Fruit fly (Drosophila melanogaster): Measurements from ENCODE around the gene pon.

The pon gene

dm6 chrX:4596467-4597183 is 39.5 kb upstream of the pon start (continued):
- TF ChIP-seq svp (GFP tag) = peak; percentile 77
- TF ChIP-seq CG6276 (GFP tag; optimal IDR thresholded peaks at IDR 0.05) = no peak
- no peak for TF ChIP-seq Smox (GFP tag; optimal IDR thresholded peaks at IDR 0.05)
- TF ChIP-seq Hr39 (GFP tag; optimal IDR thresholded peaks at IDR 0.05) = no peak
- no peak for TF ChIP-seq CG7368 (GFP tag; optimal IDR thresholded peaks at IDR 0.05)
- no peak for TF ChIP-seq acj6 (GFP tag; optimal IDR thresholded peaks at IDR 0.05)
- TF ChIP-seq esn (GFP tag; optimal IDR thresholded peaks at IDR 0.05) = no peak
- no peak for TF ChIP-seq OdsH (GFP tag; optimal IDR thresholded peaks at IDR 0.05)
- no peak for TF ChIP-seq Met (GFP tag; optimal IDR thresholded peaks at IDR 0.05)
- TF ChIP-seq Lpt (GFP tag; optimal IDR thresholded peaks at IDR 0.05) = no peak
- TF ChIP-seq spab (GFP tag; optimal IDR thresholded peaks at IDR 0.05) = no peak

DNA sequence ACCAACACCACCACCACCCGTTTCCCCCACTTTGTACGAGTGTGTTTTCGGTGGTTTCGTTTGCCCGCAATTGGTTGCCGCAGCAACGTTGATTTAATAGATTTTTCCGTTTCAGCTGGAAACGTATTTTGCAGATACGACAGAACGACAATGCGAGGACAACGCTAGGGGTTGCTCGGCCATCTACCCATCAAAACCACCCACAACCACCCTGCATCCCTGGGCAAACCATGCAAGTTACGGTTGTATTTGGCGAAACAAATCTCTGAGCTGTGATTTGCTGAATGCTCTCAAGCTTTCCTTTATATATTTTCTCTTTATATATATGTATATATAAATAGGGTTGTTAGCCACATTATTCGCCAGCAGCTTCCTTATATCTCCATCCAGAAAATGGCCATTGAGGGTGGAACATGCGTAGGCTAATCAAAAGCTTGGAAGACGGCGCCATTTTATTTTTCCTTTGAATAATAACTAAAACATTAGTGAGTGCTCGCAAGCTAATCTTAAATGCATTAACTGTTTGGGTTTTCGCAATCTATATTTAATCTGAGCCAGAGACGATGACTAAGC is 36.1 kb upstream of the pon start:
- TF ChIP-seq eg (GFP tag; IDR thresholded peaks at IDR 0.05) = no peak
- TF ChIP-seq fkh (GFP tag; optimal IDR thresholded peaks at IDR 0.05) = no peak
- no peak for TF ChIP-seq CG8119 (GFP tag; IDR thresholded peaks at IDR 0.05)
- no peak for TF ChIP-seq CG34406 (GFP tag; optimal IDR thresholded peaks at IDR 0.05)
- no peak for TF ChIP-seq Met (GFP tag; optimal IDR thresholded peaks at IDR 0.05)
- TF ChIP-seq CG1621 (tag; optimal IDR thresholded peaks at IDR 0.05) = no peak
- no peak for TF ChIP-seq CG10669 (GFP tag; optimal IDR thresholded peaks at IDR 0.05)
- TF ChIP-seq salr (GFP tag; optimal IDR thresholded peaks at IDR 0.05) = no peak
- TF ChIP-seq Eip75B (GFP tag; optimal IDR thresholded peaks at IDR 0.05) = no peak
- no peak for TF ChIP-seq ss (GFP tag; optimal IDR thresholded peaks at IDR 0.05)
- TF ChIP-seq Eip78C (GFP tag) = no peak

DNA sequence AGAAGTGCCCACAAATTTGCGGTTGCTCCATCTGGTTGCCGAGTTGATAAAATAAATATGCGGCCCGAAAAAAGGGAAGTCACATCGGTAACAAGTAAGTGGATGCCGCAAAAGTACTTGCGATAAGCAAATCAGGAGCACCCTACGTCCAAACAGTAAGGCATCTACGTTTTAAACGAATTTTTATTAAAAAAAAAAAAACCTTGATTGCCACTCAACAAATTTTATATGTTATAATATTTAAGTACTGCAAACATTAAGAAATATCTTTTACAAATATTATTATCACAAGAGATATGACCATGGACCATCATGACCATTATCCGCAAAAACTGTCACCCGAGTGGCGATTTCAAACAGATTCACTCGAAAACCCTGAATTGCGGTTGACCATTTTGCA is 32.0 kb upstream of the pon start:
- TF ChIP-seq Met (GFP tag; optimal IDR thresholded peaks at IDR 0.05) = peak; percentile 15
- TF ChIP-seq esn (GFP tag; optimal IDR thresholded peaks at IDR 0.05) = peak; percentile 26
- no peak for TF ChIP-seq dac (GFP tag; optimal IDR thresholded peaks at IDR 0.05)
- peak; percentile 7 for TF ChIP-seq topi (GFP tag; optimal IDR thresholded peaks at IDR 0.05)
- TF ChIP-seq Eip78C (GFP tag) = peak; percentile 58
- peak; percentile 79 for TF ChIP-seq svp (GFP tag)
- TF ChIP-seq CG15336 (GFP tag; IDR thresholded peaks at IDR 0.05) = no peak

dm6 chrX:4604553-4604952 is 31.6 kb upstream of the pon start:
- TF ChIP-seq fkh (GFP tag; optimal IDR thresholded peaks at IDR 0.05) (no peak), CG7368 (GFP tag; optimal IDR thresholded peaks at IDR 0.05) (no peak), CG8119 (GFP tag; IDR thresholded peaks at IDR 0.05) (no peak), ss (GFP tag; optimal IDR thresholded peaks at IDR 0.05) (no peak), CG1621 (tag; optimal IDR thresholded peaks at IDR 0.05) (no peak), CG4318 (GFP tag; optimal IDR thresholded peaks at IDR 0.05) (no peak), CG15336 (GFP tag; IDR thresholded peaks at IDR 0.05) (no peak), lz (GFP tag; optimal IDR thresholded peaks at IDR 0.05) (no peak), CG11902 (GFP tag; optimal IDR thresholded peaks at IDR 0.05) (no peak), dac (GFP tag; optimal IDR thresholded peaks at IDR 0.05) (no peak), acj6 (GFP tag; optimal IDR thresholded peaks at IDR 0.05) (no peak), Gug (GFP tag; IDR thresholded peaks at IDR 0.05) (no peak), OdsH (GFP tag; optimal IDR thresholded peaks at IDR 0.05) (no peak), CG8319 (GFP tag; optimal IDR thresholded peaks at IDR 0.05) (no peak), CG16779 (tag; optimal IDR thresholded peaks at IDR 0.05) (no peak), CG6276 (GFP tag; optimal IDR thresholded peaks at IDR 0.05) (no peak), spab (GFP tag; optimal IDR thresholded peaks at IDR 0.05) (no peak), achi (GFP tag; optimal IDR thresholded peaks at IDR 0.05) (no peak), CG11294 (GFP tag; IDR thresholded peaks at IDR 0.05) (no peak), CG6808 (GFP tag; optimal IDR thresholded peaks at IDR 0.05) (no peak)

All from whole organism, prepupa.